Fruit fly (Drosophila melanogaster) Kc167 (cell line): ENCODE results near the gene CG12506.

Source experiments
- h ChIP-seq: fragments of >200 bp; optimal IDR thresholded peaks from 3 replicates; lab custom pipeline; 2018; ENCODE audit warnings: missing external identifiers
- insv ChIP-seq: fragments of >200 bp; optimal IDR thresholded peaks from 3 replicates; lab custom pipeline; 2018; ENCODE audit warnings: missing external identifiers
- psq ChIP-seq: fragments of >200 bp; optimal IDR thresholded peaks from 2 replicates; lab custom pipeline; 2017; ENCODE audit warnings: missing external identifiers

- no peak for TF ChIP-seq h
- no peak for TF ChIP-seq insv (lab: Kevin White, UChicago)
- TF ChIP-seq psq = no peak
Observed at dm6 chr2L:773247-773646, at the start of gene CG12506.
